Fruit fly (Drosophila melanogaster) whole organism, embryonic: ENCODE data around the gene ich.
A peak's percentile ranks its signal among the peaks of the same experiment; 100 is the strongest.

Experiments
- CG10979 ChIP-seq: fragments of 200-800 bp; sonication (Bioruptor generic); optimal IDR thresholded peaks from 2 replicates; lab custom pipeline; 2018; ENCODE audit warnings: missing biosample characterization, mild to moderate bottlenecking, missing genetic modification characterization, moderate library complexity
- CG11695 ChIP-seq: fragments of 200-800 bp; sonication (Bioruptor generic); IDR thresholded peaks from 3 replicates; pipeline ENCODE4 v1.3.6; 2022; ENCODE audit warnings: missing biosample characterization, missing genetic modification characterization
- CG11696 ChIP-seq: fragments of 200-800 bp; sonication (Bioruptor generic); IDR thresholded peaks from 2 replicates; pipeline ENCODE4 v1.3.6; 2022; ENCODE audit warnings: missing biosample characterization, missing genetic modification characterization
- CG12769 ChIP-seq: fragments of 200-800 bp; sonication (Bioruptor generic); optimal IDR thresholded peaks from 2 replicates; lab custom pipeline; 2019; ENCODE audit warnings: missing biosample characterization, mild to moderate bottlenecking, missing genetic modification characterization, moderate library complexity
- CG13287 ChIP-seq: fragments of 200-800 bp; sonication (Bioruptor generic); IDR thresholded peaks from 2 replicates; pipeline ENCODE4 v1.3.6; 2022; ENCODE audit warnings: missing biosample characterization, missing genetic modification characterization; ENCODE audit not compliant: partially characterized antibody
- CG14710 ChIP-seq: fragments of 200-800 bp; sonication (Bioruptor generic); optimal IDR thresholded peaks from 3 replicates; lab custom pipeline; 2019; ENCODE audit warnings: missing biosample characterization, mild to moderate bottlenecking, missing genetic modification characterization, moderate library complexity
- CG16815 ChIP-seq: fragments of 200-800 bp; sonication (Bioruptor generic); optimal IDR thresholded peaks from 3 replicates; lab custom pipeline; 2017; ENCODE audit warnings: missing biosample characterization, mild to moderate bottlenecking, missing genetic modification characterization
- CG17568 ChIP-seq: fragments of 200-800 bp; sonication (Bioruptor generic); optimal IDR thresholded peaks from 2 replicates; lab custom pipeline; 2018; ENCODE audit warnings: missing biosample characterization, mild to moderate bottlenecking, missing genetic modification characterization, moderate library complexity
- CG30020 ChIP-seq: fragments of 200-800 bp; optimal IDR thresholded peaks from 2 replicates; lab custom pipeline; 2019; ENCODE audit warnings: missing biosample characterization, mild to moderate bottlenecking, missing genetic modification characterization, moderate library complexity
- CG3065 ChIP-seq: fragments of 200-800 bp; sonication (Bioruptor generic); optimal IDR thresholded peaks from 2 replicates; lab custom pipeline; 2016; ENCODE audit warnings: missing biosample characterization, missing genetic modification characterization
- CG31441 ChIP-seq: fragments of 200-800 bp; sonication (Bioruptor generic); IDR thresholded peaks from 2 replicates; pipeline ENCODE4 v1.3.6; 2022; ENCODE audit warnings: missing biosample characterization, missing genetic modification characterization
- CG3838 ChIP-seq: fragments of 200-800 bp; sonication (Bioruptor generic); optimal IDR thresholded peaks from 3 replicates; lab custom pipeline; 2016; ENCODE audit warnings: missing biosample characterization, missing genetic modification characterization
- CG4282 ChIP-seq: fragments of 200-800 bp; sonication (Bioruptor generic); optimal IDR thresholded peaks from 2 replicates; lab custom pipeline; 2016; ENCODE audit warnings: missing biosample characterization, missing genetic modification characterization
- CG4854 ChIP-seq: fragments of 200-800 bp; sonication (Bioruptor generic); optimal IDR thresholded peaks from 2 replicates; lab custom pipeline; 2016; ENCODE audit warnings: missing biosample characterization, missing genetic modification characterization, inconsistent platforms
- CG6254 ChIP-seq: fragments of 200-800 bp; sonication (Bioruptor generic); optimal IDR thresholded peaks from 3 replicates; lab custom pipeline; 2017; ENCODE audit warnings: mild to moderate bottlenecking, missing biosample characterization, missing genetic modification reagents, missing genetic modification characterization
- CG6813 ChIP-seq: fragments of 200-800 bp; sonication (Bioruptor generic); optimal IDR thresholded peaks from 2 replicates; lab custom pipeline; 2017; ENCODE audit warnings: missing biosample characterization, missing genetic modification characterization, mild to moderate bottlenecking, moderate library complexity, missing genetic modification reagents
- CG6854 ChIP-seq: fragments of 200-800 bp; sonication (Bioruptor generic); optimal IDR thresholded peaks from 3 replicates; lab custom pipeline; 2017; ENCODE audit warnings: missing biosample characterization, mild to moderate bottlenecking, missing genetic modification characterization
- CG9215 ChIP-seq: fragments of 200-800 bp; sonication (Bioruptor generic); IDR thresholded peaks from 2 replicates; pipeline ENCODE4 v1.3.6; 2022; ENCODE audit warnings: missing biosample characterization, missing genetic modification characterization
- CG9437 ChIP-seq: fragments of 200-800 bp; sonication (Bioruptor generic); optimal IDR thresholded peaks from 2 replicates; lab custom pipeline; 2018; ENCODE audit warnings: missing biosample characterization, mild to moderate bottlenecking, missing genetic modification characterization
- CHES-1-like ChIP-seq: fragments of 200-800 bp; sonication (Bioruptor generic); optimal IDR thresholded peaks from 2 replicates; lab custom pipeline; 2016; ENCODE audit warnings: missing biosample characterization, missing genetic modification characterization
- HHEX ChIP-seq: fragments of 200-800 bp; sonication (Bioruptor generic); optimal IDR thresholded peaks from 3 replicates; lab custom pipeline; 2017; ENCODE audit warnings: missing biosample characterization, mild to moderate bottlenecking, missing genetic modification characterization, missing genetic modification reagents
- MBD-R2 ChIP-seq: fragments of 200-800 bp; sonication (Bioruptor generic); IDR thresholded peaks from 2 replicates; pipeline ENCODE4 v1.3.6; 2022; ENCODE audit warnings: missing biosample characterization, missing genetic modification characterization
- Max ChIP-seq: fragments of 200-800 bp; sonication (Bioruptor generic); optimal IDR thresholded peaks from 2 replicates; lab custom pipeline; 2016; ENCODE audit warnings: missing biosample characterization, mild to moderate bottlenecking, missing genetic modification characterization
- Sry-β ChIP-seq: fragments of 200-800 bp; sonication (Bioruptor generic); optimal IDR thresholded peaks from 2 replicates; lab custom pipeline; 2018; ENCODE audit warnings: missing biosample characterization, mild to moderate bottlenecking, missing genetic modification characterization, moderate library complexity
- Xrp1 ChIP-seq: fragments of 200-800 bp; sonication (Bioruptor generic); IDR thresholded peaks from 2 replicates; pipeline ENCODE4 v1.3.6; 2022; ENCODE audit warnings: missing biosample characterization, missing genetic modification characterization
- al ChIP-seq: fragments of 200-800 bp; sonication (Bioruptor generic); IDR thresholded peaks from 2 replicates; pipeline ENCODE4 v1.3.6; 2022; ENCODE audit warnings: missing biosample characterization, missing genetic modification characterization
- ase ChIP-seq: fragments of 200-800 bp; sonication (Bioruptor generic); IDR thresholded peaks from 3 replicates; pipeline ENCODE4 v1.3.6; 2022; ENCODE audit warnings: missing biosample characterization, missing genetic modification characterization
- dimm ChIP-seq: fragments of 200-800 bp; sonication (Bioruptor generic); IDR thresholded peaks from 2 replicates; pipeline ENCODE4 v1.3.6; 2022; ENCODE audit warnings: missing biosample characterization, missing genetic modification characterization
- dmrt99B ChIP-seq: fragments of 200-800 bp; sonication (Bioruptor generic); optimal IDR thresholded peaks from 2 replicates; lab custom pipeline; 2018; ENCODE audit warnings: missing biosample characterization, mild to moderate bottlenecking, missing genetic modification characterization, moderate library complexity
- lab ChIP-seq: fragments of 200-800 bp; sonication (Bioruptor generic); optimal IDR thresholded peaks from 3 replicates; lab custom pipeline; 2017; ENCODE audit warnings: missing biosample characterization, missing genetic modification characterization, mild to moderate bottlenecking, moderate library complexity, missing genetic modification reagents
- lbe ChIP-seq: fragments of 200-800 bp; sonication (Bioruptor generic); optimal IDR thresholded peaks from 2 replicates; lab custom pipeline; 2016; ENCODE audit warnings: missing biosample characterization, mild to moderate bottlenecking, missing genetic modification characterization
- luna ChIP-seq: fragments of 200-800 bp; sonication (Bioruptor generic); optimal IDR thresholded peaks from 2 replicates; lab custom pipeline; 2016; ENCODE audit warnings: missing biosample characterization, missing genetic modification characterization
- nau ChIP-seq: fragments of 200-800 bp; sonication (Bioruptor generic); optimal IDR thresholded peaks from 3 replicates; lab custom pipeline; 2017; ENCODE audit warnings: missing biosample characterization, mild to moderate bottlenecking, missing genetic modification characterization, missing genetic modification reagents
- nmo ChIP-seq: fragments of 200-800 bp; sonication (Bioruptor generic); optimal IDR thresholded peaks from 2 replicates; lab custom pipeline; 2018; ENCODE audit warnings: missing biosample characterization, mild to moderate bottlenecking, missing genetic modification characterization, moderate library complexity
- oc ChIP-seq: fragments of 200-800 bp; sonication (Bioruptor generic); optimal IDR thresholded peaks from 2 replicates; lab custom pipeline; 2018; ENCODE audit warnings: missing biosample characterization, mild to moderate bottlenecking, missing genetic modification characterization, moderate library complexity
- pan ChIP-seq, 4 experiments: fragments of >200 bp in 3 of 4; fragments of 200-800 bp in 1 of 4; sonication (Bioruptor generic) in 1 of 4; optimal IDR thresholded peaks in 3 of 4; IDR thresholded peaks in 1 of 4; 2 replicates each; pipeline versions ENCODE4 v1.3.6 to Lab custom; 2017 to 2022; ENCODE audit warnings: missing biosample characterization in 2 of 4, missing genetic modification characterization in 2 of 4, mixed read lengths in 1 of 4
- row ChIP-seq: fragments of 200-800 bp; sonication (Bioruptor generic); IDR thresholded peaks from 3 replicates; pipeline ENCODE4 v1.3.6; 2022; ENCODE audit warnings: missing biosample characterization, missing genetic modification characterization
- slbo ChIP-seq: fragments of 200-800 bp; sonication (Bioruptor generic); IDR thresholded peaks from 2 replicates; pipeline ENCODE4 v1.3.6; 2022; ENCODE audit warnings: missing biosample characterization, missing genetic modification characterization
- slp2 ChIP-seq: fragments of 200-800 bp; sonication (Bioruptor generic); optimal IDR thresholded peaks from 2 replicates; lab custom pipeline; 2016; ENCODE audit warnings: missing biosample characterization, missing genetic modification characterization
- sqz ChIP-seq: fragments of 200-800 bp; sonication (Bioruptor generic); optimal IDR thresholded peaks from 3 replicates; lab custom pipeline; 2018; ENCODE audit warnings: missing biosample characterization, mild to moderate bottlenecking, missing genetic modification characterization
- tll ChIP-seq, 2 experiments: fragments of 200-800 bp in 1 of 2; fragments of >200 bp in 1 of 2; sonication (Bioruptor generic) in 1 of 2; optimal IDR thresholded peaks; 2 replicates each; lab custom pipeline; 2017 to 2019; ENCODE audit warnings: missing biosample characterization in 2 of 2, missing genetic modification characterization in 2 of 2, mild to moderate bottlenecking in 1 of 2, moderate library complexity in 1 of 2
- trem ChIP-seq: fragments of 200-800 bp; optimal IDR thresholded peaks from 3 replicates; lab custom pipeline; 2019; ENCODE audit warnings: missing biosample characterization, mild to moderate bottlenecking, missing genetic modification characterization, moderate library complexity
- vnd ChIP-seq: fragments of 200-800 bp; sonication (Bioruptor generic); IDR thresholded peaks from 3 replicates; pipeline ENCODE4 v1.3.6; 2022; ENCODE audit warnings: missing biosample characterization, missing genetic modification characterization; ENCODE audit not compliant: partially characterized antibody
- zen ChIP-seq: fragments of 200-800 bp; sonication (Bioruptor generic); optimal IDR thresholded peaks from 3 replicates; lab custom pipeline; 2018; ENCODE audit warnings: missing biosample characterization, mild to moderate bottlenecking, missing genetic modification characterization, moderate library complexity
- zf30C ChIP-seq: fragments of 200-800 bp; sonication (Bioruptor generic); optimal IDR thresholded peaks from 3 replicates; lab custom pipeline; 2018; ENCODE audit warnings: missing biosample characterization, mild to moderate bottlenecking, missing genetic modification characterization

The ich gene

dm6 chr3R:8938494-8939404 lies 24.1 kb downstream of the ich start, which contains the start of gene ScsbetaA (continued):
- TF ChIP-seq CG6813 (GFP tag; lab: Kevin White, UChicago) (no peak), Sry-β (GFP tag; lab: Kevin White, UChicago) (peak; percentile 3), ase (GFP tag; lab: Robert Waterston, UW) (no peak), CG4282 (GFP tag; lab: Kevin White, UChicago) (no peak), HHEX (no peak), CG9215 (GFP tag; lab: Robert Waterston, UW) (no peak), CG13287 (peak; percentile 88), MBD-R2 (peak; percentile 39), oc (tag; lab: Kevin White, UChicago) (no peak), dimm (GFP tag; lab: Robert Waterston, UW) (no peak), tll (GFP tag; optimal IDR thresholded peaks at IDR 0.05; lab: Kevin White, UChicago) (no peak), CHES-1-like (GFP tag; lab: Kevin White, UChicago) (no peak), sqz (GFP tag; lab: Kevin White, UChicago) (peak; percentile 83), dmrt99B (tag; lab: Kevin White, UChicago) (no peak), CG17568 (GFP tag; lab: Kevin White, UChicago) (peak; percentile 13), CG30020 (tag; lab: Kevin White, UChicago) (no peak), lbe (peak; percentile 11)

- TF ChIP-seq nmo (GFP tag; lab: Kevin White, UChicago): no peak
- TF ChIP-seq slp2 (GFP tag; lab: Kevin White, UChicago): no peak
Observed at dm6 chr3R:8934930-8935329, 27.9 kb downstream of the ich start, which contains the start of gene osk. TSS of gene osk (plus strand) at chr3R:8935126.

DNA sequence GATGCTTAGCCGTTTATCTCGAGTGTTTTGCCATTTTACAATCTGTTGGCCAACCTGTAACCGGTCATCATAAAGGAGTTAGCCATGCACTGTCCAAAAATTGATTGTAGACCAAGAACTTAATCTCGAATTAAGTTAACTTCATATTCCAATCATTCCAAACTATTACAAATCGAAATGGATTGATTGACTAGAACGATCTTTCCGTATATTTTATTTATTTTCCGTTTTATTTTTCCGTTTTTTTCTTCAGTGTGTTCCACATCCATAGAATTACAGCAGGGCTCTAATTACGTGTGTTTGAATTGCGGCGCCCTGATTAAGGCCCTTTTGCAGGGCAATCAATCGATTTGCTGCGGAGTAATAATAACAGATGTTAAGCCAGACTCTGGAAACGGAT lies 30.1 kb downstream of the ich start:
- TF ChIP-seq nau (GFP tag; lab: Kevin White, UChicago): no peak
- TF ChIP-seq al (GFP tag; lab: Robert Waterston, UW): no peak
- TF ChIP-seq CG3065 (GFP tag; lab: Kevin White, UChicago): no peak
- TF ChIP-seq CG14710 (tag; lab: Kevin White, UChicago): peak; percentile 12
- TF ChIP-seq CG10979 (tag; lab: Kevin White, UChicago): peak; percentile 28
- no peak for TF ChIP-seq CG4854
- TF ChIP-seq zf30C (GFP tag; lab: Kevin White, UChicago): peak; percentile 24
- TF ChIP-seq pan (optimal IDR thresholded peaks at IDR 0.05; lab: Kevin White, UChicago): no peak
- peak in 1 of 2 experiments; percentile 17 for TF ChIP-seq pan (GFP tag; optimal IDR thresholded peaks at IDR 0.05 in 1 of 2, IDR thresholded peaks at IDR 0.05 in 1 of 2)
- 0 out of 3 replicates have a peak, but pooled peaks have one; percentile 29 for TF ChIP-seq row
- TF ChIP-seq trem (tag; lab: Kevin White, UChicago): no peak
- TF ChIP-seq CG11695 (GFP tag; lab: Robert Waterston, UW): no peak
- no peak for TF ChIP-seq CG6854 (GFP tag; lab: Kevin White, UChicago)
- peak; percentile 27 for TF ChIP-seq CG6254 (GFP tag; lab: Kevin White, UChicago)
- TF ChIP-seq CG9437 (GFP tag; lab: Kevin White, UChicago): no peak
- no peak for TF ChIP-seq vnd (GFP tag; lab: Robert Waterston, UW)
- no peak for TF ChIP-seq luna
- 0 out of 2 replicates have a peak, but pooled peaks have one; percentile 7 for TF ChIP-seq CG11696
- TF ChIP-seq CG12769: no peak
- TF ChIP-seq CG3838 (GFP tag; lab: Kevin White, UChicago): no peak
- TF ChIP-seq Max (GFP tag; lab: Kevin White, UChicago): no peak
- no peak for TF ChIP-seq CG31441
- TF ChIP-seq Xrp1 (GFP tag; lab: Robert Waterston, UW): peak; percentile 5; the same call in 1 of the 2 replicates
- TF ChIP-seq CG4282 (GFP tag; lab: Kevin White, UChicago): no peak
- TF ChIP-seq zen (tag; lab: Kevin White, UChicago): peak; percentile 60
- no peak for TF ChIP-seq CG16815 (GFP tag; lab: Kevin White, UChicago)
- no peak for TF ChIP-seq slbo (GFP tag; lab: Robert Waterston, UW)
- no peak for TF ChIP-seq lab (GFP tag; lab: Kevin White, UChicago)
